Worm (Caenorhabditis elegans) whole organism, late embryonic: Measurements from ENCODE around the gene T23F2.5.

Experiments used
- C08G9.2 ChIP-seq: sonication (generic microtip); optimal IDR thresholded peaks from 2 replicates; lab custom pipeline; 2016; ENCODE audit warnings: mild to moderate bottlenecking, missing genetic modification characterization, moderate library complexity, missing compliant biosample characterization
- C38D4.7 ChIP-seq: fragments of 200-800 bp; sonication (Bioruptor generic); optimal IDR thresholded peaks from 2 replicates; lab custom pipeline; 2018; ENCODE audit warnings: mild to moderate bottlenecking, missing genetic modification characterization, moderate library complexity, missing compliant biosample characterization
- F13H6.1 ChIP-seq: sonication (generic microtip); optimal IDR thresholded peaks from 2 replicates; lab custom pipeline; 2016; ENCODE audit warnings: missing genetic modification characterization, missing compliant biosample characterization
- ama-1 ChIP-seq: fragments of 150-350 bp; optimal IDR thresholded peaks from 2 replicates; lab custom pipeline; 2014
- ceh-14 ChIP-seq: sonication (generic microtip); optimal IDR thresholded peaks from 2 replicates; lab custom pipeline; 2016; ENCODE audit warnings: missing genotype, missing genetic modification characterization, missing compliant biosample characterization
- ceh-18 ChIP-seq: sonication (generic microtip); optimal IDR thresholded peaks from 2 replicates; lab custom pipeline; 2016; ENCODE audit warnings: missing genetic modification characterization, missing compliant biosample characterization
- ceh-19 ChIP-seq: fragments of 200-800 bp; sonication (Bioruptor generic); optimal IDR thresholded peaks from 2 replicates; lab custom pipeline; 2018; ENCODE audit warnings: mild to moderate bottlenecking, missing genetic modification characterization, missing compliant biosample characterization
- ceh-2 ChIP-seq: sonication (generic microtip); optimal IDR thresholded peaks from 2 replicates; lab custom pipeline; 2016; ENCODE audit warnings: missing genotype, missing genetic modification characterization, missing compliant biosample characterization
- ceh-22 ChIP-seq: sonication (generic microtip); optimal IDR thresholded peaks from 2 replicates; lab custom pipeline; 2017; ENCODE audit warnings: missing biosample characterization, missing genetic modification characterization
- ceh-30 ChIP-seq: fragments of 150-350 bp; optimal IDR thresholded peaks from 2 replicates; lab custom pipeline; 2014; ENCODE audit warnings: missing biosample characterization, missing genetic modification characterization
- ceh-34 ChIP-seq: sonication (generic microtip); optimal IDR thresholded peaks from 2 replicates; lab custom pipeline; 2016; ENCODE audit warnings: mild to moderate bottlenecking, missing genetic modification characterization, missing compliant biosample characterization
- ceh-45 ChIP-seq: fragments of 200-800 bp; sonication (Bioruptor generic); IDR thresholded peaks from 2 replicates; pipeline ENCODE4 v1.3.6; 2022; ENCODE audit warnings: missing genetic modification reagents, missing genetic modification characterization, missing compliant biosample characterization
- ceh-48 ChIP-seq: sonication (generic microtip); optimal IDR thresholded peaks from 2 replicates; lab custom pipeline; 2016; ENCODE audit warnings: missing genetic modification characterization, inconsistent platforms, missing compliant biosample characterization
- ceh-6 ChIP-seq: fragments of 200-800 bp; sonication (Bioruptor generic); optimal IDR thresholded peaks from 2 replicates; lab custom pipeline; 2018; ENCODE audit warnings: mild to moderate bottlenecking, missing genetic modification characterization, missing compliant biosample characterization
- dmd-4 ChIP-seq: sonication (generic microtip); optimal IDR thresholded peaks from 2 replicates; lab custom pipeline; 2016; ENCODE audit warnings: borderline replicate concordance, missing genetic modification characterization, missing compliant biosample characterization
- dve-1 ChIP-seq: sonication (generic microtip); optimal IDR thresholded peaks from 2 replicates; lab custom pipeline; 2017; ENCODE audit warnings: antibody characterized with exemption, mild to moderate bottlenecking, missing genetic modification characterization, missing compliant biosample characterization
- elt-2 ChIP-seq: sonication (generic microtip); optimal IDR thresholded peaks from 2 replicates; lab custom pipeline; 2016; ENCODE audit warnings: missing genetic modification reagents, missing genetic modification characterization, missing compliant biosample characterization
- eyg-1 ChIP-seq: sonication (generic microtip); optimal IDR thresholded peaks from 2 replicates; lab custom pipeline; 2016; ENCODE audit warnings: missing genotype, missing genetic modification characterization, missing compliant biosample characterization
- fax-1 ChIP-seq: sonication (generic microtip); optimal IDR thresholded peaks from 2 replicates; lab custom pipeline; 2016; ENCODE audit warnings: missing genotype, missing genetic modification characterization, missing compliant biosample characterization
- fkh-6 ChIP-seq: sonication (generic microtip); optimal IDR thresholded peaks from 2 replicates; lab custom pipeline; 2016; ENCODE audit warnings: missing genetic modification characterization, missing compliant biosample characterization
- hlh-13 ChIP-seq: fragments of 200-800 bp; sonication (Bioruptor generic); optimal IDR thresholded peaks from 2 replicates; lab custom pipeline; 2018; ENCODE audit warnings: mild to moderate bottlenecking, missing genetic modification characterization, missing compliant biosample characterization
- hlh-30 ChIP-seq: sonication (generic microtip); optimal IDR thresholded peaks from 2 replicates; lab custom pipeline; 2017; ENCODE audit warnings: antibody characterized with exemption, missing genetic modification characterization, missing compliant biosample characterization; ENCODE audit not compliant: insufficient read depth
- lin-11 ChIP-seq: fragments of 200-800 bp; sonication (Bioruptor generic); optimal IDR thresholded peaks from 2 replicates; lab custom pipeline; 2018; ENCODE audit warnings: mild to moderate bottlenecking, missing genetic modification characterization, missing compliant biosample characterization
- nfya-1 ChIP-seq: sonication (generic microtip); optimal IDR thresholded peaks from 2 replicates; lab custom pipeline; 2017; ENCODE audit warnings: missing genetic modification characterization, mild to moderate bottlenecking, missing compliant biosample characterization, antibody characterized with exemption, moderate library complexity
- pax-1 ChIP-seq: fragments of 150-350 bp; optimal IDR thresholded peaks from 2 replicates; lab custom pipeline; 2014; ENCODE audit warnings: missing biosample characterization, missing genetic modification characterization
- pha-2 ChIP-seq: sonication (generic microtip); optimal IDR thresholded peaks from 2 replicates; lab custom pipeline; 2017; ENCODE audit warnings: mild to moderate bottlenecking, missing genetic modification characterization, missing compliant biosample characterization
- pha-4 ChIP-seq: fragments of 150-350 bp; optimal IDR thresholded peaks from 2 replicates; lab custom pipeline; 2018; ENCODE audit warnings: missing biosample characterization, missing genetic modification reagents, missing genetic modification characterization
- pqm-1 ChIP-seq: sonication (generic microtip); optimal IDR thresholded peaks from 2 replicates; lab custom pipeline; 2016; ENCODE audit warnings: missing genetic modification characterization, missing compliant biosample characterization
- ref-2 ChIP-seq: sonication (generic microtip); optimal IDR thresholded peaks from 2 replicates; lab custom pipeline; 2016; ENCODE audit warnings: missing genetic modification characterization, missing compliant biosample characterization
- sdc-2 ChIP-seq: sonication (generic microtip); optimal IDR thresholded peaks from 2 replicates; lab custom pipeline; 2016; ENCODE audit warnings: missing genotype, missing genetic modification characterization, missing compliant biosample characterization
- sox-4 ChIP-seq: sonication (generic microtip); optimal IDR thresholded peaks from 2 replicates; lab custom pipeline; 2017; ENCODE audit warnings: mild to moderate bottlenecking, missing genetic modification characterization, inconsistent platforms, missing compliant biosample characterization
- syd-9 ChIP-seq: sonication (generic microtip); optimal IDR thresholded peaks from 2 replicates; lab custom pipeline; 2016; ENCODE audit warnings: mild to moderate bottlenecking, missing genetic modification characterization, moderate library complexity, missing compliant biosample characterization
- tbx-2 ChIP-seq: sonication (generic microtip); optimal IDR thresholded peaks from 2 replicates; lab custom pipeline; 2016; ENCODE audit warnings: missing genetic modification characterization, missing compliant biosample characterization
- unc-3 ChIP-seq, 2 experiments: fragments of 200-800 bp in 1 of 2; sonication (Bioruptor generic) in 1 of 2; sonication (generic microtip) in 1 of 2; conservative IDR thresholded peaks in 1 of 2; optimal IDR thresholded peaks in 1 of 2; 2 replicates each; pipeline versions ENCODE4 v1.3.6 to Lab custom; 2016 to 2022; ENCODE audit warnings: missing compliant biosample characterization in 2 of 2, missing genetic modification characterization in 2 of 2, missing genetic modification reagents in 1 of 2
- unc-42 ChIP-seq: sonication (generic microtip); optimal IDR thresholded peaks from 2 replicates; lab custom pipeline; 2016; ENCODE audit warnings: missing genotype, missing genetic modification characterization, missing compliant biosample characterization
- zip-5 ChIP-seq: sonication (generic microtip); optimal IDR thresholded peaks from 2 replicates; lab custom pipeline; 2016; ENCODE audit warnings: missing genetic modification characterization, missing compliant biosample characterization

The T23F2.5 gene

DNA sequence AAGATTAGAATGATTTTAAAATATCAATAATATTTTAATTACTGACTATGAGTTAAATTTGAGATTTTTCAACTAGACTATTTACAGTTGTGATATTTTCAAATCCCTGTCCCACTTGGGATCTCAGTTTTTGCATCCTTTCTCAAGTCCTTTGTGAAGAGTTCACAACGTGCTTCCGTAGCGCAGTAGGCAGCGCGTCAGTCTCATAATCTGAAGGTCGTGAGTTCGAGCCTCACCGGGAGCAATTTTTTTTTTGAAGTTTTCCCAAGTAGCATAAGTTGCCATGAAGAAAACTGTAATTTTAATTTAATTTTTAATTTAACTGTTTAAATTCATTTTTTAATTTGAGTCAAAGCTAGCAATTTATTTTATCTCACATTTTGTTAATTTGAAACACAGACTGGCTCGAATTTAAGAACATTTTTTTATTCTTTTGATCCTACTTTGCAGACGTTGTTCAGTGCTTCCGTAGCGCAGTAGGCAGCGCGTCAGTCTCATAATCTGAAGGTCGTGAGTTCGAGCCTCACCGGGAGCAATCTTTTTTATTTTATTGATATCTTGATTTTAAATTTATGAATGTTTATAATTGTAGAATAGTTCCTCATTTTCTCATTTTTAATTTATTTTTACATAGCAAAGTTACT is 31.6 kb downstream of the T23F2.5 start:
- TF ChIP-seq fax-1 (tag; lab: Kevin White, UChicago) (no peak), C38D4.7 (GFP tag; lab: Kevin White, UChicago) (peak; percentile 11)

ce11 chrX:5479876-5480580 is 36.9 kb downstream of the T23F2.5 start:
- no peak for TF ChIP-seq pax-1 (tag; lab: Kevin White, UChicago)
- peak; percentile 38 for TF ChIP-seq elt-2 (tag; lab: Kevin White, UChicago)
- peak; percentile 38 for TF ChIP-seq F13H6.1 (tag; lab: Kevin White, UChicago)
- no peak for TF ChIP-seq ceh-30 (tag; lab: Kevin White, UChicago)
- no peak for TF ChIP-seq C08G9.2 (tag; lab: Kevin White, UChicago)
- TF ChIP-seq dmd-4 (tag; lab: Kevin White, UChicago): peak; percentile 44
- peak; percentile 43 for TF ChIP-seq ceh-2 (tag; lab: Kevin White, UChicago)
- TF ChIP-seq unc-42: no peak
- peak; percentile 52 for TF ChIP-seq nfya-1 (tag; lab: Kevin White, UChicago)
- TF ChIP-seq unc-3 (GFP tag; conservative IDR thresholded peaks at IDR 0.05; lab: Robert Waterston, UW): no peak
- no peak for TF ChIP-seq unc-3 (tag; optimal IDR thresholded peaks at IDR 0.05; lab: Kevin White, UChicago)
- peak; percentile 58 for TF ChIP-seq ref-2 (tag; lab: Kevin White, UChicago)
- no peak for TF ChIP-seq ceh-22
- no peak for TF ChIP-seq syd-9 (tag; lab: Kevin White, UChicago)
- peak; percentile 55 for TF ChIP-seq pha-2 (tag; lab: Kevin White, UChicago)
- no peak for TF ChIP-seq lin-11 (tag; lab: Kevin White, UChicago)
- TF ChIP-seq hlh-30 (tag; lab: Kevin White, UChicago): peak; percentile 5
- TF ChIP-seq zip-5 (tag; lab: Kevin White, UChicago): no peak
- TF ChIP-seq pqm-1 (tag; lab: Kevin White, UChicago): peak; percentile 64
- peak; percentile 51 for TF ChIP-seq sdc-2 (tag; lab: Kevin White, UChicago)
- TF ChIP-seq ceh-48 (tag; lab: Kevin White, UChicago): no peak
- TF ChIP-seq ceh-18 (tag; lab: Kevin White, UChicago): no peak
- no peak for TF ChIP-seq ceh-14 (tag; lab: Kevin White, UChicago)
- no peak for TF ChIP-seq ceh-45
- TF ChIP-seq ceh-34 (tag; lab: Kevin White, UChicago): peak; percentile 60
- TF ChIP-seq ama-1 (lab: Kevin White, UChicago): peak; percentile 74
- TF ChIP-seq sox-4 (tag; lab: Kevin White, UChicago): no peak
- TF ChIP-seq eyg-1 (tag; lab: Kevin White, UChicago): no peak
- no peak for TF ChIP-seq hlh-13
- TF ChIP-seq dve-1 (tag; lab: Kevin White, UChicago): no peak
- peak; percentile 16 for TF ChIP-seq fkh-6
- TF ChIP-seq tbx-2 (tag; lab: Kevin White, UChicago): peak; percentile 68
- TF ChIP-seq ceh-19 (GFP tag; lab: Kevin White, UChicago): peak; percentile 44

- TF ChIP-seq hlh-30 (tag; lab: Kevin White, UChicago): no peak
- no peak for TF ChIP-seq fkh-6
- no peak for TF ChIP-seq ceh-6 (GFP tag; lab: Kevin White, UChicago)
- no peak for TF ChIP-seq ceh-30 (tag; lab: Kevin White, UChicago)
- no peak for TF ChIP-seq sox-4 (tag; lab: Kevin White, UChicago)
- TF ChIP-seq pha-4 (tag; lab: Kevin White, UChicago): no peak
- no peak for TF ChIP-seq syd-9 (tag; lab: Kevin White, UChicago)
- no peak for TF ChIP-seq hlh-13
Measured at ce11 chrX:5479300-5479811, 37.6 kb downstream of the T23F2.5 start, which contains the start of gene dlg-1. Gene dlg-1 (plus strand): TSS chrX:5479700.
